Worm (Caenorhabditis elegans) whole organism, L4 larva: ENCODE results near the gene F28C6.8.

Experiments
- F37D6.2 ChIP-seq: sonication (generic microtip); optimal IDR thresholded peaks from 2 replicates; lab custom pipeline; 2016; ENCODE audit warnings: mild to moderate bottlenecking, missing genetic modification characterization, missing compliant biosample characterization
- F49E8.2 ChIP-seq: sonication (generic microtip); optimal IDR thresholded peaks from 2 replicates; lab custom pipeline; 2016; ENCODE audit warnings: missing compliant biosample characterization, mild to moderate bottlenecking, missing genetic modification characterization, borderline replicate concordance
- T26A8.4 ChIP-seq: fragments of 200-800 bp; sonication (Bioruptor generic); IDR thresholded peaks from 2 replicates; pipeline ENCODE4 v1.3.6; 2022; ENCODE audit warnings: missing genetic modification characterization, missing compliant biosample characterization
- Y5F2A.4 ChIP-seq: fragments of 200-800 bp; sonication (Bioruptor generic); optimal IDR thresholded peaks from 2 replicates; lab custom pipeline; 2018; ENCODE audit warnings: mild to moderate bottlenecking, missing genetic modification characterization, missing compliant biosample characterization
- aly-2 ChIP-seq: sonication (generic microtip); optimal IDR thresholded peaks from 2 replicates; lab custom pipeline; 2018; ENCODE audit warnings: missing biosample characterization, missing genetic modification characterization
- ama-1 ChIP-seq: fragments of 150-350 bp; optimal IDR thresholded peaks from 2 replicates; lab custom pipeline; 2014; ENCODE audit warnings: inconsistent platforms, mixed read lengths
- ceh-32 ChIP-seq: sonication (generic microtip); optimal IDR thresholded peaks from 2 replicates; lab custom pipeline; 2016; ENCODE audit warnings: mild to moderate bottlenecking, missing genetic modification characterization, missing compliant biosample characterization; ENCODE audit not compliant: poor library complexity
- ces-1 ChIP-seq: fragments of 150-350 bp; sonication (generic microtip); optimal IDR thresholded peaks from 4 replicates; lab custom pipeline; 2014; ENCODE audit warnings: missing biosample characterization, missing genetic modification reagents, missing genetic modification characterization
- cey-2 ChIP-seq: sonication (generic microtip); optimal IDR thresholded peaks from 3 replicates; lab custom pipeline; 2017; ENCODE audit warnings: missing genetic modification characterization, mild to moderate bottlenecking, missing compliant biosample characterization, antibody characterized with exemption, borderline replicate concordance; ENCODE audit not compliant: insufficient read depth
- ctbp-1 ChIP-seq: fragments of 200-800 bp; sonication (Bioruptor generic); IDR thresholded peaks from 2 replicates; pipeline ENCODE4 v1.3.6; 2022; ENCODE audit warnings: missing genetic modification reagents, missing genetic modification characterization, missing compliant biosample characterization
- daf-16 ChIP-seq, 3 experiments: sonication (generic microtip); optimal IDR thresholded peaks; 2 replicates each; lab custom pipeline; 2016 to 2017; ENCODE audit warnings: missing genetic modification characterization in 3 of 3, missing genetic modification reagents in 3 of 3, mild to moderate bottlenecking in 2 of 3, missing compliant biosample characterization in 2 of 3, missing biosample characterization in 1 of 3, moderate library complexity in 1 of 3
- dmd-6 ChIP-seq: fragments of 200-800 bp; sonication (Bioruptor generic); IDR thresholded peaks from 2 replicates; pipeline ENCODE4 v1.3.6; 2022; ENCODE audit warnings: missing genetic modification reagents, missing genetic modification characterization, missing compliant biosample characterization
- dmd-9 ChIP-seq: fragments of 200-800 bp; sonication (Bioruptor generic); IDR thresholded peaks from 2 replicates; pipeline ENCODE4 v1.3.6; 2022; ENCODE audit warnings: missing genetic modification reagents, missing genetic modification characterization, missing compliant biosample characterization
- dpl-1 ChIP-seq: fragments of 150-350 bp; optimal IDR thresholded peaks from 2 replicates; lab custom pipeline; 2014; ENCODE audit warnings: missing biosample characterization, missing genetic modification reagents, missing genetic modification characterization
- dve-1 ChIP-seq: sonication (generic microtip); optimal IDR thresholded peaks from 2 replicates; lab custom pipeline; 2017; ENCODE audit warnings: antibody characterized with exemption, mild to moderate bottlenecking, missing genetic modification characterization, missing compliant biosample characterization; ENCODE audit not compliant: insufficient read depth
- egl-43 ChIP-seq: fragments of 200-800 bp; sonication (Bioruptor generic); IDR thresholded peaks from 2 replicates; pipeline ENCODE4 v1.3.6; 2022; ENCODE audit warnings: missing genetic modification reagents, missing genetic modification characterization, missing compliant biosample characterization
- fkh-10 ChIP-seq: fragments of 150-350 bp; optimal IDR thresholded peaks from 2 replicates; lab custom pipeline; 2014; ENCODE audit warnings: missing biosample characterization, missing genetic modification reagents, missing genetic modification characterization
- fos-1 ChIP-seq: fragments of 150-350 bp; optimal IDR thresholded peaks from 2 replicates; lab custom pipeline; 2014; ENCODE audit warnings: missing biosample characterization, missing genetic modification characterization
- hif-1 ChIP-seq, 2 experiments: sonication (generic microtip); optimal IDR thresholded peaks; 2 replicates each; lab custom pipeline; 2016 to 2017; ENCODE audit warnings: missing compliant biosample characterization in 2 of 2, missing genetic modification characterization in 2 of 2, missing genetic modification reagents in 2 of 2, missing genotype in 2 of 2, mild to moderate bottlenecking in 1 of 2
- hlh-11 ChIP-seq: fragments of 200-800 bp; sonication (Bioruptor generic); optimal IDR thresholded peaks from 2 replicates; lab custom pipeline; 2018; ENCODE audit warnings: mild to moderate bottlenecking, missing genetic modification characterization, missing compliant biosample characterization
- hlh-30 ChIP-seq: sonication (generic microtip); optimal IDR thresholded peaks from 2 replicates; lab custom pipeline; 2017; ENCODE audit warnings: antibody characterized with exemption, mild to moderate bottlenecking, missing genetic modification characterization, missing compliant biosample characterization; ENCODE audit not compliant: insufficient read depth
- hmg-1.1 ChIP-seq: fragments of 200-800 bp; sonication (Bioruptor generic); IDR thresholded peaks from 2 replicates; pipeline ENCODE4 v1.3.6; 2022; ENCODE audit warnings: missing genetic modification reagents, missing genetic modification characterization, missing compliant biosample characterization
- lin-29 ChIP-seq: fragments of 200-800 bp; sonication (Bioruptor generic); IDR thresholded peaks from 2 replicates; pipeline ENCODE4 v1.3.6; 2022; ENCODE audit warnings: missing genetic modification reagents, missing genetic modification characterization, missing compliant biosample characterization
- lin-38 ChIP-seq: fragments of 200-800 bp; sonication (Bioruptor generic); IDR thresholded peaks from 2 replicates; pipeline ENCODE4 v1.3.6; 2022; ENCODE audit warnings: missing genetic modification reagents, missing genetic modification characterization, missing compliant biosample characterization
- lsy-2 ChIP-seq, 2 experiments: fragments of 150-350 bp in 1 of 2; sonication (generic microtip) in 1 of 2; optimal IDR thresholded peaks; 2 replicates each; lab custom pipeline; 2014 to 2017; ENCODE audit warnings: missing biosample characterization in 2 of 2, missing genetic modification characterization in 2 of 2
- mdl-1 ChIP-seq, 2 experiments: fragments of 150-350 bp in 1 of 2; sonication (generic microtip) in 1 of 2; optimal IDR thresholded peaks; 2 replicates each; lab custom pipeline; 2014 to 2017; ENCODE audit warnings: missing biosample characterization in 2 of 2, missing genetic modification characterization in 2 of 2
- mep-1 ChIP-seq: fragments of 150-350 bp; sonication (generic microtip); optimal IDR thresholded peaks from 3 replicates; lab custom pipeline; 2014; ENCODE audit warnings: missing biosample characterization, missing genetic modification characterization
- mxl-3 ChIP-seq: fragments of 200-800 bp; sonication (Bioruptor generic); optimal IDR thresholded peaks from 2 replicates; lab custom pipeline; 2018; ENCODE audit warnings: mild to moderate bottlenecking, missing genetic modification characterization, missing compliant biosample characterization
- nhr-10 ChIP-seq: fragments of 150-350 bp; optimal IDR thresholded peaks from 2 replicates; lab custom pipeline; 2014; ENCODE audit warnings: missing biosample characterization, missing genetic modification characterization
- nhr-111 ChIP-seq: fragments of 200-800 bp; sonication (Bioruptor generic); optimal IDR thresholded peaks from 2 replicates; lab custom pipeline; 2018; ENCODE audit warnings: mild to moderate bottlenecking, missing genetic modification characterization, missing compliant biosample characterization
- nhr-25 ChIP-seq: sonication (generic microtip); optimal IDR thresholded peaks from 2 replicates; lab custom pipeline; 2017; ENCODE audit warnings: missing genetic modification characterization, mild to moderate bottlenecking, missing compliant biosample characterization, antibody characterized with exemption, moderate library complexity, borderline replicate concordance; ENCODE audit not compliant: insufficient read depth
- nhr-28 ChIP-seq: fragments of 150-350 bp; optimal IDR thresholded peaks from 2 replicates; lab custom pipeline; 2014; ENCODE audit warnings: missing biosample characterization, missing genetic modification characterization
- nhr-42 ChIP-seq: fragments of 200-800 bp; sonication (Bioruptor generic); IDR thresholded peaks from 2 replicates; pipeline ENCODE4 v1.3.6; 2022; ENCODE audit warnings: missing genetic modification characterization, missing compliant biosample characterization
- nhr-48 ChIP-seq: sonication (generic microtip); optimal IDR thresholded peaks from 2 replicates; lab custom pipeline; 2016; ENCODE audit warnings: mild to moderate bottlenecking, missing genetic modification characterization, missing compliant biosample characterization
- rbr-2 ChIP-seq: sonication (generic microtip); optimal IDR thresholded peaks from 2 replicates; lab custom pipeline; 2016; ENCODE audit warnings: missing genotype, missing genetic modification characterization, missing compliant biosample characterization
- skn-1 ChIP-seq: fragments of 150-350 bp; optimal IDR thresholded peaks from 2 replicates; lab custom pipeline; 2014; ENCODE audit warnings: missing biosample characterization, missing genetic modification characterization
- tra-1 ChIP-seq: fragments of 200-800 bp; sonication (Bioruptor generic); IDR thresholded peaks from 2 replicates; pipeline ENCODE4 v1.3.6; 2022; ENCODE audit warnings: missing genetic modification reagents, missing genetic modification characterization, missing compliant biosample characterization
- unc-62 ChIP-seq, 3 experiments: fragments of 150-350 bp in 1 of 3; sonication (generic microtip); optimal IDR thresholded peaks in 2 of 3; peaks in 1 of 3; 1 replicate in 1 of 3; 2 replicates in 2 of 3; lab custom pipeline; 2014 to 2017; ENCODE audit warnings: missing biosample characterization in 3 of 3, missing genetic modification characterization in 3 of 3, missing genetic modification reagents in 3 of 3, missing genotype in 1 of 3
- zag-1 ChIP-seq: fragments of 150-350 bp; optimal IDR thresholded peaks from 2 replicates; lab custom pipeline; 2014; ENCODE audit warnings: missing biosample characterization, missing genetic modification characterization
- zfp-2 ChIP-seq: sonication (generic microtip); optimal IDR thresholded peaks from 2 replicates; lab custom pipeline; 2016; ENCODE audit warnings: mild to moderate bottlenecking, missing genetic modification characterization, missing compliant biosample characterization
- zip-11 ChIP-seq: fragments of 200-800 bp; sonication (Bioruptor generic); IDR thresholded peaks from 2 replicates; pipeline ENCODE4 v1.3.6; 2022; ENCODE audit warnings: missing genetic modification characterization, missing compliant biosample characterization
- zip-2 ChIP-seq: fragments of 150-350 bp; optimal IDR thresholded peaks from 2 replicates; lab custom pipeline; 2014; ENCODE audit warnings: missing biosample characterization, missing genetic modification characterization

The F28C6.8 gene

ce11 chrII:8581700-8582099 is 24.9 kb upstream of the F28C6.8 start, which contains the start of gene arl-1:
Gene arl-1, plus strand, starts transcription at chrII:8582000.
- TF ChIP-seq skn-1 (tag; lab: Kevin White, UChicago) (no peak), F49E8.2 (tag; lab: Kevin White, UChicago) (no peak), fos-1 (tag; lab: Kevin White, UChicago) (no peak), F37D6.2 (tag; lab: Kevin White, UChicago) (no peak), nhr-10 (no peak), fkh-10 (GFP tag; lab: Kevin White, UChicago) (no peak), ceh-32 (tag; lab: Kevin White, UChicago) (no peak), tra-1 (no peak), ces-1 (GFP tag; lab: Kevin White, UChicago) (no peak), unc-62 (GFP tag; optimal IDR thresholded peaks at IDR 0.05 in 1 of 2; lab: Kevin White, UChicago) (no peak), unc-62 (tag; optimal IDR thresholded peaks at IDR 0.05; lab: Kevin White, UChicago) (no peak)

DNA sequence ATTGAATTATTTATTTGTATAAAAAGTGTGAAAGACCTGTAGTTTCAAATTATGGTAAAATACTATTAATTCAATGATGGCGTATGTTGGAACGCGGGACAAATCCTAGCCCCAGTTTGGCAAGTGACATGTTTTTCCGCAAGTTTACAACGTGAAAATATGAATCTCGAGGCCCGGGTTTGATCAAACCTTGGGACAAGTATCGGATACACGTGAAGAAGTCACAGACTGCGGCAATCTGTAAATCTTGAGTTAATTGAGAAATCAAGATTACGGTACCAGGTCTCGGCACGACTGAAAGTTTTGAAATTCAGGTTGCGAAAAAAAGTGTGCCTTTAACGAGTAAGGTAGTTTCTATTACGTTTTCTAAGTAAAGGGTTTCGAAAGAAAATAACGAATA is 23.6 kb upstream of the F28C6.8 start:
- TF ChIP-seq ama-1 (lab: Kevin White, UChicago) (peak; percentile 58), lin-38 (GFP tag; lab: Robert Waterston, UW) (0 out of 2 replicates have a peak, but pooled peaks have one; percentile 28), dmd-6 (GFP tag; lab: Robert Waterston, UW) (no peak), hlh-30 (peak; percentile 7)

DNA sequence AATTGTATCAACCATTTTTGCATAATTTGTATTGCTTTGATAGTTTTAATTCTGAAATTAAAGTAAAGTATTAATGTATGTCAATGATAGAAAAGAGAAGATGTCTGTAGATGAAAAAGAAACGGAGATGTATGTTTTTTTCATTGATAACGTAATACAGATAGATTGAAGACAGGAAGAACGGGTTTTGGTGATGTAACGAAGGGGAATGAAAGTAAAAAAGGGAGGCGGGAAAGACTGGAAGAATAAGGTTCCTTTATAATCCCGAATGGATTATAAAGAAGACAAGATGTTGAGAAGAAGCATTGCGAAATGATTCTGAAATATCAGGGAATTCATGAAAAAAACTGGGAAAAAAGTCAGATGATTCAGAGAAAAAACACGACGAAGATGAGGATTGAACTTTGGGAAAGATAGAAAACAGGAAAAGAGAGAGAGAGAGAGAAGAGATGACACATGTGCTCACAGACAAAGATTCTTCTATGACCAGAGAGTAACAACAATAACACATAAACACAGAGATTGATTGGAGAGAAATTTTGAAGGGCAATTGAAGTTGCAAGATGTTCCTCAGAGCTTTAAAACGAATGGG is 21.5 kb upstream of the F28C6.8 start, which contains the start of gene F54C9.11:
TSS of gene F54C9.11 (minus strand) at position 51 of the 592 bp plus-strand sequence.
- TF ChIP-seq dve-1 (tag; lab: Kevin White, UChicago), result peak; percentile 31
- peak in 1 of 2 experiments; percentile 24 for TF ChIP-seq hif-1 (tag; optimal IDR thresholded peaks at IDR 0.05; lab: Kevin White, UChicago)
- TF ChIP-seq mdl-1 (tag; optimal IDR thresholded peaks at IDR 0.05; lab: Kevin White, UChicago), result peak in 1 of 2 experiments; percentile 55
- TF ChIP-seq nhr-25 (tag; lab: Kevin White, UChicago), result no peak
- no peak for TF ChIP-seq nhr-42 (GFP tag; lab: Robert Waterston, UW)
- TF ChIP-seq dpl-1, result no peak
- TF ChIP-seq zip-11 (GFP tag; lab: Robert Waterston, UW), result no peak
- peak in 1 of 2 experiments; percentile 45 for TF ChIP-seq lsy-2 (tag; optimal IDR thresholded peaks at IDR 0.05; lab: Kevin White, UChicago)
- TF ChIP-seq lin-29 (GFP tag; lab: Robert Waterston, UW), result no peak
- peak; percentile 83; the same call in 1 of the 2 replicates for TF ChIP-seq T26A8.4 (GFP tag; lab: Robert Waterston, UW)
- no peak for TF ChIP-seq dmd-9 (GFP tag; lab: Robert Waterston, UW)
- TF ChIP-seq aly-2 (tag; lab: Kevin White, UChicago), result no peak
- TF ChIP-seq nhr-10, result no peak
- TF ChIP-seq hlh-30, result peak; percentile 57
- TF ChIP-seq Y5F2A.4 (GFP tag; lab: Kevin White, UChicago), result no peak
- TF ChIP-seq egl-43 (GFP tag; lab: Robert Waterston, UW), result no peak
- peak; percentile 65 for TF ChIP-seq hlh-11 (tag; lab: Kevin White, UChicago)
- no peak for TF ChIP-seq cey-2 (tag; lab: Kevin White, UChicago)
- TF ChIP-seq daf-16 (GFP tag; optimal IDR thresholded peaks at IDR 0.05; lab: Kevin White, UChicago), result peak in 1 of 2 experiments; percentile 57
- TF ChIP-seq daf-16 (tag; optimal IDR thresholded peaks at IDR 0.05; lab: Kevin White, UChicago), result no peak
- TF ChIP-seq hmg-1.1 (GFP tag; lab: Robert Waterston, UW), result no peak
- no peak for TF ChIP-seq zip-2 (tag; lab: Kevin White, UChicago)
- TF ChIP-seq rbr-2 (tag; lab: Kevin White, UChicago), result peak; percentile 18
- peak; percentile 16 for TF ChIP-seq nhr-28 (tag; lab: Kevin White, UChicago)
- no peak for TF ChIP-seq nhr-111
- peak; percentile 43; the same call in 1 of the 2 replicates for TF ChIP-seq ctbp-1 (GFP tag; lab: Robert Waterston, UW)
- no peak for TF ChIP-seq fos-1 (tag; lab: Kevin White, UChicago)
- no peak for TF ChIP-seq zag-1 (tag; lab: Kevin White, UChicago)
- no peak for TF ChIP-seq zfp-2 (tag; lab: Kevin White, UChicago)
- peak; percentile 53 for TF ChIP-seq mep-1 (tag; lab: Kevin White, UChicago)
- peak; percentile 51 for TF ChIP-seq nhr-48 (tag; lab: Kevin White, UChicago)
- TF ChIP-seq mxl-3 (GFP tag; lab: Kevin White, UChicago), result peak; percentile 4
- TF ChIP-seq, all 104 proteins: peak for 14
